Worm (Caenorhabditis elegans) whole organism, L3 larva: Measurements from ENCODE around the gene chil-12.
"Not testable (repeated sequence)": the region's sequence is repeated elsewhere in the genome, so short reads cannot be mapped to it uniquely, and the experiment has no call there.

ENCODE experiments used
- R02D3.7 ChIP-seq: fragments of 150-350 bp; optimal IDR thresholded peaks from 2 replicates; lab custom pipeline; 2014; ENCODE audit warnings: missing biosample characterization, missing genetic modification characterization
- ZK546.5 ChIP-seq: sonication (generic microtip); optimal IDR thresholded peaks from 2 replicates; lab custom pipeline; 2017; ENCODE audit warnings: missing biosample characterization, missing genetic modification characterization
- ama-1 ChIP-seq: fragments of 150-350 bp; optimal IDR thresholded peaks from 2 replicates; lab custom pipeline; 2018
- ceh-28 ChIP-seq: fragments of 150-350 bp; optimal IDR thresholded peaks from 2 replicates; lab custom pipeline; 2014; ENCODE audit warnings: missing biosample characterization, missing genetic modification reagents, missing genetic modification characterization
- egl-27 ChIP-seq: sonication (generic microtip); optimal IDR thresholded peaks from 4 replicates; lab custom pipeline; 2017; ENCODE audit warnings: missing biosample characterization, missing genetic modification reagents, missing genetic modification characterization
- lin-39 ChIP-seq: fragments of 150-350 bp; optimal IDR thresholded peaks from 2 replicates; lab custom pipeline; 2018; ENCODE audit warnings: missing biosample characterization, missing genetic modification reagents, missing genetic modification characterization
- mdl-1 ChIP-seq: fragments of 150-350 bp; optimal IDR thresholded peaks from 2 replicates; lab custom pipeline; 2014; ENCODE audit warnings: missing biosample characterization, missing genetic modification characterization
- nhr-23 ChIP-seq: fragments of 150-350 bp; optimal IDR thresholded peaks from 2 replicates; lab custom pipeline; 2014; ENCODE audit warnings: missing biosample characterization, missing genetic modification reagents, missing genetic modification characterization
- nhr-237 ChIP-seq: fragments of 150-350 bp; optimal IDR thresholded peaks from 2 replicates; lab custom pipeline; 2014; ENCODE audit warnings: missing biosample characterization, missing genetic modification characterization
- nhr-76 ChIP-seq: fragments of 150-350 bp; sonication (generic microtip); optimal IDR thresholded peaks from 5 replicates; lab custom pipeline; 2014; ENCODE audit warnings: missing biosample characterization, missing genetic modification characterization
- snpc-4 ChIP-seq: fragments of 150-350 bp; optimal IDR thresholded peaks from 2 replicates; lab custom pipeline; 2014; ENCODE audit warnings: missing biosample characterization, missing genetic modification characterization

- not testable (repeated sequence) for TF ChIP-seq ama-1 (lab: Kevin White, UChicago); nhr-237 (tag; lab: Kevin White, UChicago); R02D3.7 (tag; lab: Kevin White, UChicago); ceh-28 (tag; lab: Kevin White, UChicago); egl-27 (tag; lab: Kevin White, UChicago); nhr-23 (tag; lab: Kevin White, UChicago); snpc-4 (tag; lab: Kevin White, UChicago); ZK546.5; lin-39 (tag; lab: Kevin White, UChicago); mdl-1; nhr-76
Measured at ce11 chrV:15211869-15212268, 29.5 kb upstream of the chil-12 start, which contains the start of gene sri-24.
